Worm (Caenorhabditis elegans) whole organism, L2 larva: ENCODE measurements around the gene T19D12.5.
A peak's percentile ranks its signal among the peaks of the same experiment; 100 is the strongest.

Experiments
- C34F6.9 ChIP-seq: fragments of 150-350 bp; optimal IDR thresholded peaks from 2 replicates; lab custom pipeline; 2014; ENCODE audit warnings: missing biosample characterization, missing genetic modification characterization
- F13H6.1 ChIP-seq: sonication (generic microtip); optimal IDR thresholded peaks from 2 replicates; lab custom pipeline; 2016; ENCODE audit warnings: missing genetic modification characterization, missing compliant biosample characterization
- Y55F3AM.14 ChIP-seq: fragments of 200-800 bp; sonication (Bioruptor generic); optimal IDR thresholded peaks from 2 replicates; lab custom pipeline; 2018; ENCODE audit warnings: mild to moderate bottlenecking, missing genetic modification characterization, missing compliant biosample characterization
- ama-1 ChIP-seq: fragments of 150-350 bp; optimal IDR thresholded peaks from 2 replicates; lab custom pipeline; 2018; ENCODE audit warnings: inconsistent platforms
- blmp-1 ChIP-seq: sonication (generic microtip); optimal IDR thresholded peaks from 2 replicates; lab custom pipeline; 2017; ENCODE audit warnings: missing genetic modification characterization, mild to moderate bottlenecking, missing compliant biosample characterization, antibody characterized with exemption, moderate library complexity; ENCODE audit not compliant: insufficient read depth
- ceh-16 ChIP-seq: fragments of 150-350 bp; optimal IDR thresholded peaks from 2 replicates; lab custom pipeline; 2014; ENCODE audit warnings: missing biosample characterization, missing genetic modification characterization
- crh-2 ChIP-seq: sonication (generic microtip); optimal IDR thresholded peaks from 2 replicates; lab custom pipeline; 2017; ENCODE audit warnings: missing biosample characterization, missing genetic modification characterization
- dmd-4 ChIP-seq: sonication (generic microtip); optimal IDR thresholded peaks from 2 replicates; lab custom pipeline; 2017; ENCODE audit warnings: missing biosample characterization, missing genetic modification characterization
- egl-27 ChIP-seq: sonication (generic microtip); optimal IDR thresholded peaks from 3 replicates; lab custom pipeline; 2017; ENCODE audit warnings: missing biosample characterization, missing genetic modification reagents, missing genetic modification characterization
- fos-1 ChIP-seq: fragments of 150-350 bp; optimal IDR thresholded peaks from 2 replicates; lab custom pipeline; 2014; ENCODE audit warnings: missing biosample characterization, missing genetic modification characterization
- gmeb-1 ChIP-seq: fragments of 150-350 bp; optimal IDR thresholded peaks from 2 replicates; lab custom pipeline; 2014; ENCODE audit warnings: missing biosample characterization, missing genetic modification characterization
- lin-11 ChIP-seq: fragments of 150-350 bp; sonication (generic microtip); optimal IDR thresholded peaks from 2 replicates; lab custom pipeline; 2014; ENCODE audit warnings: missing biosample characterization, missing genetic modification characterization, inconsistent platforms, mixed read lengths
- lin-39 ChIP-seq: fragments of 150-350 bp; optimal IDR thresholded peaks from 2 replicates; lab custom pipeline; 2014; ENCODE audit warnings: missing biosample characterization, missing genetic modification reagents, missing genetic modification characterization
- lsy-2 ChIP-seq, 2 experiments: fragments of 150-350 bp in 1 of 2; sonication (generic microtip) in 1 of 2; optimal IDR thresholded peaks; 2 replicates each; lab custom pipeline; 2014 to 2017; ENCODE audit warnings: missing biosample characterization in 2 of 2, missing genetic modification characterization in 2 of 2
- mab-5 ChIP-seq: fragments of 150-350 bp; optimal IDR thresholded peaks from 2 replicates; lab custom pipeline; 2014; ENCODE audit warnings: missing biosample characterization, missing genetic modification characterization
- mbf-1 ChIP-seq: sonication (generic microtip); optimal IDR thresholded peaks from 2 replicates; lab custom pipeline; 2017; ENCODE audit warnings: missing biosample characterization, missing genetic modification characterization
- mdl-1 ChIP-seq, 2 experiments: fragments of 150-350 bp in 1 of 2; sonication (generic microtip) in 1 of 2; optimal IDR thresholded peaks; 2 replicates each; lab custom pipeline; 2017; ENCODE audit warnings: missing biosample characterization in 2 of 2, missing genetic modification characterization in 2 of 2
- nhr-11 ChIP-seq: fragments of 150-350 bp; optimal IDR thresholded peaks from 2 replicates; lab custom pipeline; 2014; ENCODE audit warnings: missing biosample characterization, missing genetic modification characterization
- nhr-12 ChIP-seq: fragments of 150-350 bp; optimal IDR thresholded peaks from 2 replicates; lab custom pipeline; 2014; ENCODE audit warnings: missing biosample characterization, missing genetic modification characterization
- nhr-129 ChIP-seq: fragments of 150-350 bp; optimal IDR thresholded peaks from 2 replicates; lab custom pipeline; 2014; ENCODE audit warnings: missing biosample characterization, missing genetic modification characterization
- nhr-21 ChIP-seq: fragments of 150-350 bp; optimal IDR thresholded peaks from 2 replicates; lab custom pipeline; 2014; ENCODE audit warnings: missing biosample characterization, missing genetic modification characterization
- nhr-23 ChIP-seq: fragments of 150-350 bp; optimal IDR thresholded peaks from 2 replicates; lab custom pipeline; 2014; ENCODE audit warnings: missing biosample characterization, missing genetic modification reagents, missing genetic modification characterization
- nhr-237 ChIP-seq: fragments of 150-350 bp; optimal IDR thresholded peaks from 2 replicates; lab custom pipeline; 2014; ENCODE audit warnings: missing biosample characterization, missing genetic modification characterization
- nhr-25 ChIP-seq: fragments of 150-350 bp; sonication (generic microtip); optimal IDR thresholded peaks from 3 replicates; lab custom pipeline; 2014; ENCODE audit warnings: missing biosample characterization, missing genetic modification characterization
- nhr-77 ChIP-seq: fragments of 150-350 bp; optimal IDR thresholded peaks from 2 replicates; lab custom pipeline; 2014; ENCODE audit warnings: missing biosample characterization, missing genetic modification characterization
- peb-1 ChIP-seq: fragments of 150-350 bp; optimal IDR thresholded peaks from 2 replicates; lab custom pipeline; 2014; ENCODE audit warnings: missing biosample characterization, missing genetic modification characterization
- sem-4 ChIP-seq: fragments of 150-350 bp; optimal IDR thresholded peaks from 2 replicates; lab custom pipeline; 2014; ENCODE audit warnings: missing biosample characterization, missing genetic modification reagents, missing genetic modification characterization
- skn-1 ChIP-seq: sonication (generic microtip); optimal IDR thresholded peaks from 2 replicates; lab custom pipeline; 2017; ENCODE audit warnings: missing biosample characterization, missing genetic modification characterization
- sma-3 ChIP-seq: sonication (generic microtip); optimal IDR thresholded peaks from 2 replicates; lab custom pipeline; 2016; ENCODE audit warnings: missing genetic modification reagents, missing genetic modification characterization, missing compliant biosample characterization
- sma-9 ChIP-seq, 2 experiments: fragments of 150-350 bp in 1 of 2; sonication (generic microtip) in 1 of 2; optimal IDR thresholded peaks; 2 replicates each; lab custom pipeline; 2014 to 2016; ENCODE audit warnings: missing genetic modification characterization in 2 of 2, mild to moderate bottlenecking in 1 of 2, missing biosample characterization in 1 of 2, missing compliant biosample characterization in 1 of 2, missing genetic modification reagents in 1 of 2, moderate library complexity in 1 of 2
- snpc-4 ChIP-seq: fragments of 150-350 bp; optimal IDR thresholded peaks from 2 replicates; lab custom pipeline; 2014; ENCODE audit warnings: missing biosample characterization, missing genetic modification characterization
- unc-39 ChIP-seq: fragments of 150-350 bp; optimal IDR thresholded peaks from 2 replicates; lab custom pipeline; 2014; ENCODE audit warnings: missing biosample characterization, missing genetic modification characterization
- unc-55 ChIP-seq: fragments of 150-350 bp; sonication (generic microtip); optimal IDR thresholded peaks from 3 replicates; lab custom pipeline; 2014; ENCODE audit warnings: missing biosample characterization, missing genetic modification reagents, missing genetic modification characterization
- unc-62 ChIP-seq: fragments of 150-350 bp; optimal IDR thresholded peaks from 2 replicates; lab custom pipeline; 2014; ENCODE audit warnings: missing biosample characterization, missing genetic modification reagents, missing genetic modification characterization
- zag-1 ChIP-seq: fragments of 150-350 bp; optimal IDR thresholded peaks from 2 replicates; lab custom pipeline; 2014; ENCODE audit warnings: missing biosample characterization, missing genetic modification characterization
- ztf-11 ChIP-seq: sonication (generic microtip); optimal IDR thresholded peaks from 2 replicates; lab custom pipeline; 2017; ENCODE audit warnings: missing biosample characterization, missing genetic modification characterization
- ztf-4 ChIP-seq: fragments of 150-350 bp; optimal IDR thresholded peaks from 2 replicates; lab custom pipeline; 2014; ENCODE audit warnings: missing biosample characterization, missing genetic modification characterization

T19D12.5 gene

DNA sequence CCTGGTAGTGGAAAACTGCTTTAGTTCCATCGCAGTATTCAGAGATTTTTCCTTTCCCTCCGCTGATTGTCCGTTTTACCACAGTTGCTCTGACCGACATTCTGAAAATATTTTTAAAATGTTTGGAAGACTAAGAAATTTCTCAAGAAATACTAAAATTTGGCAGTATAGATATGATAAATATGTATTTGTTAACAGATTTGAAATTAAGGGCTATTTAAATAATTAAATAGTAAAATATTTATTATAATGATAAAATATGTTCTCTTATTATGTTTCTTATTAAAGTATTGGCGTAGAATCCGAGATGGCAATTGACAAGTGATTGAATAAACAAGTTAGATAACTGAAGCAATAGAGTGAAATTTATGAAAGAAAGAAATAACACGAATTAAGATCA lies 41.9 kb downstream of the T19D12.5 start, which contains the start of gene aipr-1:
Gene aipr-1, minus strand, starts transcription at position 101 of the 400 bp plus-strand sequence.
- TF ChIP-seq unc-62 (GFP tag; lab: Kevin White, UChicago) (no peak), lin-11 (tag; lab: Kevin White, UChicago) (no peak), nhr-25 (tag; lab: Kevin White, UChicago) (no peak), nhr-12 (tag; lab: Kevin White, UChicago) (no peak), crh-2 (no peak), F13H6.1 (tag; lab: Kevin White, UChicago) (no peak), peb-1 (tag; lab: Kevin White, UChicago) (no peak), nhr-129 (tag; lab: Kevin White, UChicago) (no peak), gmeb-1 (tag; lab: Kevin White, UChicago) (no peak), ceh-16 (no peak), ama-1 (lab: Kevin White, UChicago) (no peak), lin-39 (tag; lab: Kevin White, UChicago) (no peak), ztf-11 (no peak), unc-39 (tag; lab: Kevin White, UChicago) (no peak), dmd-4 (no peak), sma-3 (GFP tag; lab: Kevin White, UChicago) (no peak), zag-1 (no peak), sma-9 (GFP tag; optimal IDR thresholded peaks at IDR 0.05; lab: Kevin White, UChicago) (no peak), sma-9 (tag; optimal IDR thresholded peaks at IDR 0.05; lab: Kevin White, UChicago) (no peak)

ce11 chrII:6592251-6592650 lies 43.8 kb downstream of the T19D12.5 start, which contains the start of gene C56C10.9:
TSS of gene C56C10.9 (minus strand) at chrII:6592351.
- TF ChIP-seq sma-3 (GFP tag; lab: Kevin White, UChicago) (no peak), C34F6.9 (no peak), mbf-1 (tag; lab: Kevin White, UChicago) (no peak), gmeb-1 (tag; lab: Kevin White, UChicago) (no peak), ztf-4 (no peak), lin-11 (tag; lab: Kevin White, UChicago) (no peak), mab-5 (tag; lab: Kevin White, UChicago) (no peak), lsy-2 (tag; optimal IDR thresholded peaks at IDR 0.05; lab: Kevin White, UChicago) (no peak), Y55F3AM.14 (no peak), nhr-129 (tag; lab: Kevin White, UChicago) (no peak), nhr-23 (tag; lab: Kevin White, UChicago) (no peak), nhr-11 (tag; lab: Kevin White, UChicago) (no peak), egl-27 (tag; lab: Kevin White, UChicago) (no peak), sem-4 (no peak)
- TF ChIP-seq, all 48 proteins: peak for 0

DNA sequence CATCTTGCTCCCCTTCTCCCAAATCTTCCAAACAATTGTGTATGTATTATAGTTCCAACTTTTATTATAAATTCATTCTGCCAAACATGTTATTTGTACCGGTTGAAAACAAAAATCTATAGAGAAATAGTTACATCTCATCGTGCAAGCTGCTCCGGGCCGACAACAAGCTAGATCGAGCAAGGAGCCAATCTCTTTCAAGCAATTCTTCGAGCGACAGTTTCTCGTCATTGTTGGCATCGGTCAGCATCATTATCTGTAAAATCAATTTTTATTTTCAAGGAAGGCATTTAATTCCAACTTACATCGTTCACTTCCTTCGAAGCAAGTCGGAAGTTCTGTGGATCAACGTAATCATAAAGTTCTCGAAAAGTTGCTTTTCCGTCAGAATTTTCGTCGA lies 45.0 kb downstream of the T19D12.5 start:
- TF ChIP-seq mdl-1 (tag; optimal IDR thresholded peaks at IDR 0.05; lab: Kevin White, UChicago) (no peak), sma-3 (GFP tag; lab: Kevin White, UChicago) (no peak), ztf-4 (no peak), nhr-23 (tag; lab: Kevin White, UChicago) (no peak), fos-1 (no peak), nhr-77 (tag; lab: Kevin White, UChicago) (no peak), nhr-11 (tag; lab: Kevin White, UChicago) (no peak), unc-62 (GFP tag; lab: Kevin White, UChicago) (no peak), unc-55 (GFP tag; lab: Kevin White, UChicago) (no peak), ceh-16 (no peak), ztf-11 (no peak), ama-1 (lab: Kevin White, UChicago) (no peak), crh-2 (no peak), snpc-4 (tag; lab: Kevin White, UChicago) (no peak), mbf-1 (tag; lab: Kevin White, UChicago) (no peak), sma-9 (GFP tag; optimal IDR thresholded peaks at IDR 0.05; lab: Kevin White, UChicago) (no peak), sma-9 (tag; optimal IDR thresholded peaks at IDR 0.05; lab: Kevin White, UChicago) (no peak), skn-1 (tag; lab: Kevin White, UChicago) (no peak), blmp-1 (tag; lab: Kevin White, UChicago) (no peak), zag-1 (no peak), dmd-4 (no peak)

- TF ChIP-seq zag-1 = no peak
- peak; percentile 29 for TF ChIP-seq crh-2
- TF ChIP-seq nhr-237 (tag; lab: Kevin White, UChicago) = no peak
- TF ChIP-seq C34F6.9 = no peak
- TF ChIP-seq unc-55 (GFP tag; lab: Kevin White, UChicago) = no peak
- peak; percentile 88 for TF ChIP-seq fos-1
- TF ChIP-seq sma-9 (GFP tag; optimal IDR thresholded peaks at IDR 0.05; lab: Kevin White, UChicago) = peak; percentile 48
- TF ChIP-seq sma-9 (tag; optimal IDR thresholded peaks at IDR 0.05; lab: Kevin White, UChicago) = no peak
- no peak for TF ChIP-seq ceh-16
- TF ChIP-seq nhr-21 (tag; lab: Kevin White, UChicago) = no peak
- peak; percentile 25 for TF ChIP-seq blmp-1 (tag; lab: Kevin White, UChicago)
These were observed 46.6 kb downstream of the T19D12.5 start, which contains the start of gene vps-32.1 for ce11 chrII:6589408-6589807. TSS of gene vps-32.1 (plus strand) at chrII:6589708.
